Worm (Caenorhabditis elegans) whole organism, L4/young adult: ENCODE data around the gene Y45G5AM.9.

Experiments used
- dao-5 ChIP-seq: sonication (generic microtip); optimal IDR thresholded peaks from 2 replicates; lab custom pipeline; 2016; ENCODE audit warnings: missing genotype, missing genetic modification characterization, moderate library complexity, missing compliant biosample characterization
- him-1 ChIP-seq: sonication (generic microtip); optimal IDR thresholded peaks from 2 replicates; lab custom pipeline; 2016; ENCODE audit warnings: missing genotype, missing genetic modification reagents, missing genetic modification characterization, missing compliant biosample characterization

DNA sequence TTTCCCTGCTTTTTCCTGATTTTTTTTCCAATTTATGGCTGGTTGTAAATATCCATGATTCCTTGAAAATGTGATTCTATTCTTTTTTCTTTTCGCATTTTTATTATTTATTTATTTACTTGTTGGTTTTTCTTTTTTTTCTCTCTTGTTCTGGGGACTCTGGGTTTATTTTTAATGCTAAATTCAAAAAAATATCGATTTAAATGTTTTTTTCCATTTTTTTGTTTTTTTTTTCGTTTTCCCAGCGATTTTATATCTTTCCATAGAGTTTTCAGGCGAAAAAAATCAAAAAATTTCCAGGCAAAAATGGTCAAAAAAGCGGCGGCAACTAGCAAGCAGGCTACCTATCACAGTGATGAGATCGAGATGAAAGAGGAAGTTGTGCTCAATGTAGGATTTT lies 4.7 kb upstream of the Y45G5AM.9 start, which contains the start of gene rpac-40:
- TF ChIP-seq him-1 (tag; lab: Kevin White, UChicago), result no peak
- no peak for TF ChIP-seq dao-5 (tag; lab: Kevin White, UChicago)
